Worm (Caenorhabditis elegans): ENCODE measurements around the gene gst-35.

Gene gst-35

ce11 chrII:15165681-15166235, 19.4 kb downstream of the gst-35 start, which contains the start of gene gst-27 (continued):
- TF ChIP-seq repo-1 (tag; optimal IDR thresholded peaks at IDR 0.05) (peak; percentile 76), Y53G8AR.9 (GFP tag; conservative IDR thresholded peaks at IDR 0.05) (peak; percentile 79), Y79H2A.3 (GFP tag; conservative IDR thresholded peaks at IDR 0.05) (peak; percentile 80; the same call in 1 of the 2 replicates), die-1 (tag; optimal IDR thresholded peaks at IDR 0.05) (peak; percentile 95), F52B5.7 (tag; optimal IDR thresholded peaks at IDR 0.05) (peak; percentile 91), ztf-18 (tag; optimal IDR thresholded peaks at IDR 0.05) (peak; percentile 76), athp-1 (tag; optimal IDR thresholded peaks at IDR 0.05) (peak; percentile 87)

ce11 chrII:15164453-15164852, 20.7 kb downstream of the gst-35 start, which contains the start of gene gst-26:
Gene gst-26 (minus strand): TSS chrII:15164553.
- TF ChIP-seq hmg-20 (GFP tag; IDR thresholded peaks at IDR 0.05) (no peak), hsf-1 (GFP tag; IDR thresholded peaks at IDR 0.05) (no peak), nhr-80 (tag; optimal IDR thresholded peaks at IDR 0.05) (peak; percentile 39)

ce11 chrII:15158364-15158763, 26.8 kb downstream of the gst-35 start:
- TF ChIP-seq ceh-79 (tag; optimal IDR thresholded peaks at IDR 0.05) (no peak), ccch-3 (GFP tag; optimal IDR thresholded peaks at IDR 0.05) (no peak), madf-6 (GFP tag; IDR thresholded peaks at IDR 0.05) (no peak), cebp-1 (GFP tag; IDR thresholded peaks at IDR 0.05) (no peak), cebp-1 (tag; optimal IDR thresholded peaks at IDR 0.05) (no peak), ztf-18 (tag; optimal IDR thresholded peaks at IDR 0.05) (no peak), ceh-27 (GFP tag; optimal IDR thresholded peaks at IDR 0.05) (no peak), attf-6 (GFP tag; IDR thresholded peaks at IDR 0.05) (no peak), K12H6.12 (tag; optimal IDR thresholded peaks at IDR 0.05) (no peak), repo-1 (tag; optimal IDR thresholded peaks at IDR 0.05) (no peak), zim-3 (tag; optimal IDR thresholded peaks at IDR 0.05) (no peak), Y53F4B.3 (GFP tag; IDR thresholded peaks at IDR 0.05) (no peak), attf-5 (GFP tag; optimal IDR thresholded peaks at IDR 0.05) (no peak), rcor-1 (GFP tag; IDR thresholded peaks at IDR 0.05) (no peak), hlh-26 (GFP tag; conservative IDR thresholded peaks at IDR 0.05) (no peak), F49E8.2 (tag; optimal IDR thresholded peaks at IDR 0.05; ENCODE audit: insufficient read depth) (no peak), let-526 (GFP tag; IDR thresholded peaks at IDR 0.05) (no peak), akir-1 (GFP tag; optimal IDR thresholded peaks at IDR 0.05) (no peak)

- TF ChIP-seq mcd-1 (GFP tag; IDR thresholded peaks at IDR 0.05) (no peak), nfya-2 (GFP tag; IDR thresholded peaks at IDR 0.05) (no peak), lsl-1 (GFP tag; optimal IDR thresholded peaks at IDR 0.05) (no peak), nhr-80 (tag; optimal IDR thresholded peaks at IDR 0.05) (no peak), snpc-1.1 (tag; optimal IDR thresholded peaks at IDR 0.05; ENCODE audit: insufficient read depth) (no peak), K11D2.4 (GFP tag; IDR thresholded peaks at IDR 0.05) (no peak), aptf-3 (GFP tag; IDR thresholded peaks at IDR 0.05) (no peak), snpc-4 (GFP tag; optimal IDR thresholded peaks at IDR 0.05) (no peak), snpc-4 (tag; optimal IDR thresholded peaks at IDR 0.05) (no peak), xnd-1 (tag; optimal IDR thresholded peaks at IDR 0.05) (no peak), unc-130 (GFP tag; optimal IDR thresholded peaks at IDR 0.05) (no peak), F23B12.7 (tag; optimal IDR thresholded peaks at IDR 0.05; ENCODE audit: insufficient read depth) (no peak), ztf-6 (GFP tag; IDR thresholded peaks at IDR 0.05) (no peak), tbx-9 (tag; optimal IDR thresholded peaks at IDR 0.05; ENCODE audit: borderline replicate concordance) (no peak), gei-17 (GFP tag; optimal IDR thresholded peaks at IDR 0.05) (no peak), F10E7.11 (tag; optimal IDR thresholded peaks at IDR 0.05) (no peak), bed-2 (GFP tag; IDR thresholded peaks at IDR 0.05) (no peak), hlh-26 (GFP tag; conservative IDR thresholded peaks at IDR 0.05) (no peak), snpc-1.3 (tag; optimal IDR thresholded peaks at IDR 0.05; ENCODE audit: insufficient read depth) (no peak)
These were observed 27.3 kb downstream of the gst-35 start, which contains the start of gene ptr-20 for ce11 chrII:15157880-15158279. Gene ptr-20 (plus strand): TSS chrII:15158180.

Data from whole organism, young adult.